Worm (Caenorhabditis elegans) whole organism, mixed stage, embryonic: ENCODE measurements around the gene nhr-31.

ENCODE experiments used
- elt-1 ChIP-seq: sonication (generic microtip); optimal IDR thresholded peaks from 2 replicates; lab custom pipeline; 2017; ENCODE audit warnings: missing genetic modification characterization, mild to moderate bottlenecking, missing compliant biosample characterization, antibody characterized with exemption, moderate library complexity, borderline replicate concordance; ENCODE audit not compliant: insufficient read depth
- lsy-2 ChIP-seq: fragments of 150-350 bp; optimal IDR thresholded peaks from 2 replicates; lab custom pipeline; 2014; ENCODE audit warnings: missing biosample characterization, missing genetic modification characterization
- mab-5 ChIP-seq: fragments of 150-350 bp; optimal IDR thresholded peaks from 2 replicates; lab custom pipeline; 2014; ENCODE audit warnings: missing biosample characterization, missing genetic modification characterization
- nhr-12 ChIP-seq: fragments of 150-350 bp; optimal IDR thresholded peaks from 2 replicates; lab custom pipeline; 2014; ENCODE audit warnings: missing biosample characterization, missing genetic modification characterization
- unc-39 ChIP-seq: fragments of 150-350 bp; optimal IDR thresholded peaks from 2 replicates; lab custom pipeline; 2014; ENCODE audit warnings: missing biosample characterization, missing genetic modification characterization
- unc-62 ChIP-seq: fragments of 150-350 bp; optimal IDR thresholded peaks from 2 replicates; lab custom pipeline; 2014; ENCODE audit warnings: missing biosample characterization, missing genetic modification reagents, missing genetic modification characterization

ce11 chrIV:8008137-8008536 is 21.2 kb downstream of the nhr-31 start:
- TF ChIP-seq nhr-12 (tag; lab: Kevin White, UChicago) (no peak), elt-1 (tag; lab: Kevin White, UChicago) (no peak), unc-62 (GFP tag; lab: Kevin White, UChicago) (no peak), unc-39 (no peak), lsy-2 (tag; lab: Kevin White, UChicago) (no peak), mab-5 (no peak)
